Worm (Caenorhabditis elegans): ENCODE data around the gene mlck-1.

mlck-1 gene

ce11 chrX:10084050-10084672 is 14.6 kb upstream of the mlck-1 start, which contains the start of gene W07E11.1:
TSS of gene W07E11.1 (plus strand) at chrX:10084622.
- TF ChIP-seq ceh-6 (GFP tag; optimal IDR thresholded peaks at IDR 0.05) = no peak
- peak; percentile 94 for TF ChIP-seq elt-2 (tag; optimal IDR thresholded peaks at IDR 0.05)

- no peak for TF ChIP-seq ets-4 (tag; optimal IDR thresholded peaks at IDR 0.05)
Observed at ce11 chrX:10083272-10083671, 13.7 kb upstream of the mlck-1 start.

ce11 chrX:10081077-10081476 is 11.5 kb upstream of the mlck-1 start:
- no peak for TF ChIP-seq lim-6 (tag; optimal IDR thresholded peaks at IDR 0.05)
- no peak for TF ChIP-seq unc-3 (GFP tag; conservative IDR thresholded peaks at IDR 0.05)
- TF ChIP-seq unc-3 (tag; optimal IDR thresholded peaks at IDR 0.05) = no peak
- TF ChIP-seq K02D7.2 (tag; optimal IDR thresholded peaks at IDR 0.05) = no peak
- no peak for TF ChIP-seq ztf-16 (tag; optimal IDR thresholded peaks at IDR 0.05)
- TF ChIP-seq unc-55 (GFP tag; optimal IDR thresholded peaks at IDR 0.05) = no peak
- no peak for TF ChIP-seq ceh-2 (tag; optimal IDR thresholded peaks at IDR 0.05)
- no peak for TF ChIP-seq unc-86 (tag; optimal IDR thresholded peaks at IDR 0.05)
- TF ChIP-seq elt-4 (tag; optimal IDR thresholded peaks at IDR 0.05) = no peak
- no peak for TF ChIP-seq nfya-1 (tag; optimal IDR thresholded peaks at IDR 0.05)
- no peak for TF ChIP-seq npax-4 (tag; optimal IDR thresholded peaks at IDR 0.05)
- TF ChIP-seq pag-3 (tag; optimal IDR thresholded peaks at IDR 0.05; ENCODE audit: borderline replicate concordance) = no peak
- no peak for TF ChIP-seq hlh-15 (tag; optimal IDR thresholded peaks at IDR 0.05)
- no peak for TF ChIP-seq ama-1 (optimal IDR thresholded peaks at IDR 0.05)

- no peak for TF ChIP-seq ttx-3 (tag; optimal IDR thresholded peaks at IDR 0.05)
- peak; percentile 61 for TF ChIP-seq ceh-48 (tag; optimal IDR thresholded peaks at IDR 0.05)
- TF ChIP-seq C38D4.7 (GFP tag; optimal IDR thresholded peaks at IDR 0.05) = no peak
Observed at ce11 chrX:10079230-10079629, 9.6 kb upstream of the mlck-1 start.

DNA sequence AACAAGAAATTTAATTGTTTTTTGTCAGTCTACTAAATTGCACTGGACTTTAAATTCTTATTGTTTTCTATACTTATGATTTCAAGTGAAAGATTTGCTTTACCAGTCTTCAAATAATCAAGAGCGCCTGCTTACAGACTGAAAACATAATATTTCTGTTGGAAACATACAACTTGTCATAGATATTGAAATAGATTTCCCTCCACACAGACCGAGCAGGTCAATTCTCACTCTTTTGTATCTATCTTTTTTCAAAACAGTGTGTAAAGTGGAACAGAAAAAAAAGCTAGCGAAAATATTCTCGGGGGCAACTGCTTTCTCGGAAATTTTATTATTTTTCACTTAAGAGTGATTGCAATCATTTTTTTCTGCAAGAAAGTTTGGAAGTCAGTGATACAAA is 9.0 kb upstream of the mlck-1 start:
- no peak for TF ChIP-seq nhr-232 (tag; optimal IDR thresholded peaks at IDR 0.05)
- no peak for TF ChIP-seq rnt-1 (tag; optimal IDR thresholded peaks at IDR 0.05)
- no peak for TF ChIP-seq zip-5 (tag; optimal IDR thresholded peaks at IDR 0.05)
- no peak for TF ChIP-seq K02D7.2 (tag; optimal IDR thresholded peaks at IDR 0.05)
- TF ChIP-seq pqm-1 (tag; optimal IDR thresholded peaks at IDR 0.05) = no peak
- TF ChIP-seq nfya-1 (tag; optimal IDR thresholded peaks at IDR 0.05) = no peak
- no peak for TF ChIP-seq ceh-2 (tag; optimal IDR thresholded peaks at IDR 0.05)
- TF ChIP-seq ets-4 (tag; optimal IDR thresholded peaks at IDR 0.05) = no peak
- no peak for TF ChIP-seq unc-86 (tag; optimal IDR thresholded peaks at IDR 0.05)
- no peak for TF ChIP-seq pha-2 (tag; optimal IDR thresholded peaks at IDR 0.05)
- TF ChIP-seq T23F11.4 (GFP tag; optimal IDR thresholded peaks at IDR 0.05) = no peak
- TF ChIP-seq sox-4 (tag; optimal IDR thresholded peaks at IDR 0.05) = no peak
- TF ChIP-seq eyg-1 (tag; optimal IDR thresholded peaks at IDR 0.05) = no peak
- TF ChIP-seq ztf-16 (tag; optimal IDR thresholded peaks at IDR 0.05) = no peak
- no peak for TF ChIP-seq syd-9 (tag; optimal IDR thresholded peaks at IDR 0.05)

DNA sequence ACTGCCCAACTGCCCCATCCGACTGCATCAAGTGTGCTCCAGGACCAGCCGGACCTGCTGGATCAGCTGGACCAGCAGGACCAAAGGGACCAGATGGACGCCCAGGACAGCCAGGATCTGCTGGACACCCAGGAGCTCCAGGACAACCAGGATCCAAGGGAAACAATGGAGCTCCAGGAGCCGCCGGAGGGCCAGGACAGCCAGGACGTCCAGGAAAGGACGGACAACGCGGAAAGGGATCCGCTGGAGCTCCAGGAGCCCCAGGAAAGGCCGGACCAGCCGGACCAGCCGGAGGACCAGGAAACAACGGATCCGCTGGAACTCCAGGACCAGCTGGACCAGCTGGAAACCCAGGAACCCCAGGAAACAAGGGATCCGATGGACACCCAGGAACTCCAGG is 8.5 kb upstream of the mlck-1 start:
- TF ChIP-seq F13H6.1 (tag; optimal IDR thresholded peaks at IDR 0.05) (no peak), pag-3 (tag; optimal IDR thresholded peaks at IDR 0.05; ENCODE audit: borderline replicate concordance) (peak; percentile 21), hlh-6 (tag; optimal IDR thresholded peaks at IDR 0.05) (peak; percentile 49), ttx-3 (tag; optimal IDR thresholded peaks at IDR 0.05) (no peak), ets-4 (tag; optimal IDR thresholded peaks at IDR 0.05) (no peak), mec-3 (tag; optimal IDR thresholded peaks at IDR 0.05; ENCODE audit: borderline replicate concordance) (peak; percentile 26), hlh-13 (GFP tag; optimal IDR thresholded peaks at IDR 0.05) (no peak), unc-42 (tag; optimal IDR thresholded peaks at IDR 0.05) (peak; percentile 24), tbx-2 (tag; optimal IDR thresholded peaks at IDR 0.05) (no peak), T23F11.4 (GFP tag; optimal IDR thresholded peaks at IDR 0.05) (no peak), elt-4 (tag; optimal IDR thresholded peaks at IDR 0.05) (no peak), unc-55 (GFP tag; optimal IDR thresholded peaks at IDR 0.05) (no peak), syd-9 (tag; optimal IDR thresholded peaks at IDR 0.05) (no peak), ceh-48 (tag; optimal IDR thresholded peaks at IDR 0.05) (no peak), npax-4 (tag; optimal IDR thresholded peaks at IDR 0.05) (no peak), ahr-1 (tag; optimal IDR thresholded peaks at IDR 0.05) (no peak), sox-4 (tag; optimal IDR thresholded peaks at IDR 0.05) (no peak), sdc-2 (tag; optimal IDR thresholded peaks at IDR 0.05) (peak; percentile 3)

Measured in whole organism, late embryonic.